Worm (Caenorhabditis elegans) whole organism, early embryonic: ENCODE data around the gene C39E9.7.

ENCODE experiments used
- ama-1 ChIP-seq: fragments of 150-350 bp; optimal IDR thresholded peaks from 2 replicates; lab custom pipeline; 2014
- ceh-36 ChIP-seq: sonication (generic microtip); optimal IDR thresholded peaks from 2 replicates; lab custom pipeline; 2016; ENCODE audit warnings: missing genetic modification characterization, inconsistent platforms, missing compliant biosample characterization
- flt-1 ChIP-seq: fragments of 200-800 bp; sonication (Bioruptor generic); IDR thresholded peaks from 2 replicates; pipeline ENCODE4 v1.3.6; 2022; ENCODE audit warnings: missing genetic modification characterization, missing compliant biosample characterization
- tbx-11 ChIP-seq: fragments of 200-800 bp; sonication (Bioruptor generic); IDR thresholded peaks from 2 replicates; pipeline ENCODE4 v1.3.6; 2022; ENCODE audit warnings: missing genetic modification characterization, missing compliant biosample characterization

DNA sequence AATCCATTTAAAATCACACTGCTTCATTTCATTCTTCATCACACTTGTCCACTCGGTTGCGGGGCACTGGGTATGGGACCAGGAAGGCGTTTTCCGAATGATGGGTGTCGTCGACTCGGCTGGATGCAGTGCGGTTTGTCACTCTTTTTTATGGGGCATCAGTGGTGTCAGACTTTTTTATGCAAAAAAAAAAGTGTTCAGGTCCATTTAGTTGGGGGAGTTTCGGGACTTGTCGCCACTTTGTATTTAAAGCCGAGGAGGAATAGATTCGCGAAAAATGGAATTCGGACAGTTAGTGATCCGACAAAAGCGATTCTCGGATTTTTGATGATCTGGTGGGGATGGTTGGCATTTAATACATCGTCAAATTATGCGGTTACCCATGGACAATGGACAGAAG lies 31.5 kb downstream of the C39E9.7 start:
- TF ChIP-seq tbx-11 (GFP tag; lab: Robert Waterston, UW) (no peak), flt-1 (no peak), ceh-36 (tag; lab: Kevin White, UChicago) (no peak), ama-1 (lab: Kevin White, UChicago) (no peak)
